Worm (Caenorhabditis elegans): ENCODE data around the gene nuc-1.

- TF ChIP-seq klf-2 (GFP tag; conservative IDR thresholded peaks at IDR 0.05) (no peak), ref-1 (GFP tag; conservative IDR thresholded peaks at IDR 0.05) (no peak)
Observed at ce11 chrX:9544405-9544804, 4.7 kb downstream of the nuc-1 start.
